Fruit fly (Drosophila melanogaster) whole organism, embryonic: ENCODE measurements around the gene CG13623.

ENCODE experiments used
- CG10209 ChIP-seq: fragments of 200-800 bp; sonication (Bioruptor generic); optimal IDR thresholded peaks from 3 replicates; lab custom pipeline; 2017; ENCODE audit warnings: missing biosample characterization, mild to moderate bottlenecking, missing genetic modification characterization, missing genetic modification reagents
- CG10959 ChIP-seq: fragments of 200-800 bp; sonication (Bioruptor generic); IDR thresholded peaks from 2 replicates; pipeline ENCODE4 v1.3.6; 2022; ENCODE audit warnings: missing biosample characterization, missing genetic modification characterization
- CG12219 ChIP-seq: fragments of 200-800 bp; sonication (Bioruptor generic); optimal IDR thresholded peaks from 3 replicates; lab custom pipeline; 2018; ENCODE audit warnings: missing biosample characterization, mild to moderate bottlenecking, missing genetic modification characterization
- CG14050 ChIP-seq: fragments of 200-800 bp; sonication (Bioruptor generic); IDR thresholded peaks from 3 replicates; pipeline ENCODE4 v1.3.6; 2022; ENCODE audit warnings: missing biosample characterization, missing genetic modification characterization
- CG14860 ChIP-seq: fragments of 200-800 bp; sonication (Bioruptor generic); IDR thresholded peaks from 3 replicates; pipeline ENCODE4 v1.3.6; 2022; ENCODE audit warnings: missing biosample characterization, missing genetic modification characterization; ENCODE audit not compliant: partially characterized antibody
- CG15601 ChIP-seq: fragments of 200-800 bp; sonication (Bioruptor generic); optimal IDR thresholded peaks from 3 replicates; lab custom pipeline; 2019; ENCODE audit warnings: missing biosample characterization, mild to moderate bottlenecking, missing genetic modification characterization, moderate library complexity
- CG16813 ChIP-seq: fragments of 200-800 bp; sonication (Bioruptor generic); IDR thresholded peaks from 3 replicates; pipeline ENCODE4 v1.3.6; 2022; ENCODE audit warnings: missing biosample characterization, missing genetic modification characterization; ENCODE audit not compliant: partially characterized antibody
- CG18764 ChIP-seq: fragments of 200-800 bp; sonication (Bioruptor generic); optimal IDR thresholded peaks from 3 replicates; lab custom pipeline; 2016; ENCODE audit warnings: missing biosample characterization, missing genetic modification characterization
- CG2678 ChIP-seq: fragments of 200-800 bp; sonication (Bioruptor generic); optimal IDR thresholded peaks from 3 replicates; lab custom pipeline; 2019; ENCODE audit warnings: missing biosample characterization, mild to moderate bottlenecking, missing genetic modification characterization, moderate library complexity
- CG30431 ChIP-seq: fragments of 200-800 bp; sonication (Bioruptor generic); optimal IDR thresholded peaks from 2 replicates; lab custom pipeline; 2017; ENCODE audit warnings: missing biosample characterization, missing genetic modification characterization
- CG32767 ChIP-seq: fragments of 200-800 bp; sonication (Bioruptor generic); IDR thresholded peaks from 2 replicates; pipeline ENCODE4 v1.3.6; 2022; ENCODE audit warnings: missing biosample characterization, missing genetic modification characterization
- CG3407 ChIP-seq: fragments of 200-800 bp; sonication (Bioruptor generic); optimal IDR thresholded peaks from 2 replicates; lab custom pipeline; 2018; ENCODE audit warnings: missing biosample characterization, mild to moderate bottlenecking, missing genetic modification characterization
- CG34422 ChIP-seq: fragments of 200-800 bp; sonication (Bioruptor generic); IDR thresholded peaks from 3 replicates; pipeline ENCODE4 v1.3.6; 2022; ENCODE audit warnings: missing biosample characterization, missing genetic modification characterization
- CG4617 ChIP-seq: fragments of 200-800 bp; sonication (Bioruptor generic); optimal IDR thresholded peaks from 3 replicates; lab custom pipeline; 2016; ENCODE audit warnings: missing biosample characterization, missing genetic modification characterization, borderline replicate concordance
- CG8290 ChIP-seq, 3 experiments: fragments of 200-800 bp; sonication (Bioruptor generic); optimal IDR thresholded peaks; 2 replicates each; lab custom pipeline; 2016 to 2019; ENCODE audit warnings: missing biosample characterization in 3 of 3, missing genetic modification characterization in 3 of 3, mild to moderate bottlenecking in 2 of 3, moderate library complexity in 1 of 3
- CG8478 ChIP-seq: fragments of >200 bp; optimal IDR thresholded peaks from 2 replicates; lab custom pipeline; 2018
- CG8765 ChIP-seq: fragments of 200-800 bp; sonication (Bioruptor generic); IDR thresholded peaks from 2 replicates; pipeline ENCODE4 v1.3.6; 2022; ENCODE audit warnings: missing biosample characterization, missing genetic modification characterization
- CG8944 ChIP-seq: fragments of 200-800 bp; sonication (Bioruptor generic); optimal IDR thresholded peaks from 3 replicates; lab custom pipeline; 2016; ENCODE audit warnings: missing biosample characterization, missing genetic modification characterization
- CG9215 ChIP-seq: fragments of 200-800 bp; sonication (Bioruptor generic); IDR thresholded peaks from 2 replicates; pipeline ENCODE4 v1.3.6; 2022; ENCODE audit warnings: missing biosample characterization, missing genetic modification characterization
- Dek ChIP-seq: fragments of 200-800 bp; sonication (Bioruptor generic); optimal IDR thresholded peaks from 3 replicates; lab custom pipeline; 2019; ENCODE audit warnings: missing biosample characterization, mild to moderate bottlenecking, missing genetic modification characterization, moderate library complexity
- Fer2 ChIP-seq: fragments of 200-800 bp; sonication (Bioruptor generic); optimal IDR thresholded peaks from 2 replicates; lab custom pipeline; 2018; ENCODE audit warnings: missing biosample characterization, mild to moderate bottlenecking, missing genetic modification characterization, moderate library complexity
- H15 ChIP-seq: fragments of 200-800 bp; sonication (Bioruptor generic); IDR thresholded peaks from 3 replicates; pipeline ENCODE4 v1.3.6; 2022; ENCODE audit warnings: missing biosample characterization, missing genetic modification characterization
- Hmr ChIP-seq: fragments of 200-800 bp; sonication (Bioruptor generic); optimal IDR thresholded peaks from 3 replicates; lab custom pipeline; 2017; ENCODE audit warnings: mild to moderate bottlenecking, missing biosample characterization, missing genetic modification reagents, missing genetic modification characterization
- Lhr ChIP-seq: fragments of 200-800 bp; sonication (Bioruptor generic); optimal IDR thresholded peaks from 3 replicates; lab custom pipeline; 2017; ENCODE audit warnings: mild to moderate bottlenecking, missing biosample characterization, missing genetic modification reagents, missing genetic modification characterization
- Lim3 ChIP-seq: fragments of 200-800 bp; sonication (Bioruptor generic); IDR thresholded peaks from 2 replicates; pipeline ENCODE4 v1.3.6; 2022; ENCODE audit warnings: missing biosample characterization, missing genetic modification characterization
- Neu2 ChIP-seq: fragments of 200-800 bp; sonication (Bioruptor generic); optimal IDR thresholded peaks from 3 replicates; lab custom pipeline; 2016; ENCODE audit warnings: missing biosample characterization, missing genetic modification characterization, borderline replicate concordance
- Pdp1 ChIP-seq, 2 experiments: fragments of 200-800 bp; sonication (Bioruptor generic); optimal IDR thresholded peaks; 3 replicates each; lab custom pipeline; 2016; ENCODE audit warnings: missing biosample characterization in 2 of 2, missing genetic modification characterization in 2 of 2, mild to moderate bottlenecking in 1 of 2, moderate library complexity in 1 of 2
- Rfx ChIP-seq: fragments of 200-800 bp; sonication (Bioruptor generic); IDR thresholded peaks from 2 replicates; pipeline ENCODE4 v1.3.6; 2022; ENCODE audit warnings: missing biosample characterization, missing genetic modification characterization
- Sox102F ChIP-seq: fragments of 200-800 bp; sonication (Bioruptor generic); optimal IDR thresholded peaks from 2 replicates; lab custom pipeline; 2018; ENCODE audit warnings: missing biosample characterization, mild to moderate bottlenecking, missing genetic modification characterization, moderate library complexity
- abd-A ChIP-seq: fragments of 200-800 bp; sonication (Bioruptor generic); optimal IDR thresholded peaks from 3 replicates; lab custom pipeline; 2019; ENCODE audit warnings: missing biosample characterization, mild to moderate bottlenecking, missing genetic modification characterization, moderate library complexity
- cg ChIP-seq: fragments of 200-800 bp; sonication (Bioruptor generic); optimal IDR thresholded peaks from 3 replicates; lab custom pipeline; 2019; ENCODE audit warnings: missing biosample characterization, mild to moderate bottlenecking, missing genetic modification characterization, moderate library complexity
- chinmo ChIP-seq: fragments of 200-800 bp; sonication (Bioruptor generic); IDR thresholded peaks from 4 replicates; pipeline ENCODE4 v1.3.6; 2022; ENCODE audit warnings: missing biosample characterization, missing genetic modification characterization; ENCODE audit not compliant: partially characterized antibody
- chm ChIP-seq: fragments of 200-800 bp; sonication (Bioruptor generic); IDR thresholded peaks from 2 replicates; pipeline ENCODE4 v1.3.6; 2022; ENCODE audit warnings: missing biosample characterization, missing genetic modification characterization
- corto ChIP-seq: fragments of 200-800 bp; sonication (Bioruptor generic); optimal IDR thresholded peaks from 2 replicates; lab custom pipeline; 2016; ENCODE audit warnings: missing biosample characterization, mild to moderate bottlenecking, missing genetic modification characterization, moderate library complexity
- crp ChIP-seq, 2 experiments: fragments of 200-800 bp; sonication (Bioruptor generic); optimal IDR thresholded peaks; 2 replicates in 1 of 2; 3 replicates in 1 of 2; lab custom pipeline; 2017; ENCODE audit warnings: missing biosample characterization in 2 of 2, missing genetic modification characterization in 2 of 2, mild to moderate bottlenecking in 1 of 2, moderate library complexity in 1 of 2
- ewg ChIP-seq: fragments of 200-800 bp; sonication (Bioruptor generic); optimal IDR thresholded peaks from 3 replicates; lab custom pipeline; 2017; ENCODE audit warnings: mild to moderate bottlenecking, missing biosample characterization, missing genetic modification reagents, missing genetic modification characterization
- fd3F ChIP-seq: fragments of 200-800 bp; sonication (Bioruptor generic); optimal IDR thresholded peaks from 2 replicates; lab custom pipeline; 2018; ENCODE audit warnings: missing biosample characterization, mild to moderate bottlenecking, missing genetic modification characterization, moderate library complexity
- gcm ChIP-seq: fragments of 200-800 bp; sonication (Bioruptor generic); optimal IDR thresholded peaks from 2 replicates; lab custom pipeline; 2019; ENCODE audit warnings: missing biosample characterization, mild to moderate bottlenecking, missing genetic modification characterization, moderate library complexity
- gro ChIP-seq: fragments of 200-800 bp; sonication (Bioruptor generic); optimal IDR thresholded peaks from 2 replicates; lab custom pipeline; 2016; ENCODE audit warnings: missing biosample characterization, missing genetic modification characterization
- ind ChIP-seq: fragments of 200-800 bp; sonication (Bioruptor generic); optimal IDR thresholded peaks from 3 replicates; lab custom pipeline; 2016; ENCODE audit warnings: missing biosample characterization, missing genetic modification characterization
- lab ChIP-seq: fragments of 200-800 bp; sonication (Bioruptor generic); optimal IDR thresholded peaks from 3 replicates; lab custom pipeline; 2017; ENCODE audit warnings: missing biosample characterization, missing genetic modification characterization, mild to moderate bottlenecking, moderate library complexity, missing genetic modification reagents
- nmo ChIP-seq: fragments of 200-800 bp; sonication (Bioruptor generic); optimal IDR thresholded peaks from 2 replicates; lab custom pipeline; 2018; ENCODE audit warnings: missing biosample characterization, mild to moderate bottlenecking, missing genetic modification characterization, moderate library complexity
- onecut ChIP-seq: fragments of 200-800 bp; sonication (Bioruptor generic); IDR thresholded peaks from 2 replicates; pipeline ENCODE4 v1.3.6; 2022; ENCODE audit warnings: missing biosample characterization, missing genetic modification characterization
- seq ChIP-seq: fragments of 200-800 bp; sonication (Bioruptor generic); IDR thresholded peaks from 2 replicates; pipeline ENCODE4 v1.3.6; 2022; ENCODE audit warnings: missing biosample characterization, missing genetic modification characterization
- shn ChIP-seq: fragments of 200-800 bp; sonication (Bioruptor generic); optimal IDR thresholded peaks from 3 replicates; lab custom pipeline; 2016; ENCODE audit warnings: missing biosample characterization, missing genetic modification characterization
- tap ChIP-seq: fragments of 200-800 bp; optimal IDR thresholded peaks from 3 replicates; lab custom pipeline; 2019; ENCODE audit warnings: missing biosample characterization, mild to moderate bottlenecking, missing genetic modification characterization, moderate library complexity
- vfl ChIP-seq: fragments of 200-800 bp; sonication (Bioruptor generic); optimal IDR thresholded peaks from 2 replicates; lab custom pipeline; 2016; ENCODE audit warnings: missing biosample characterization, missing genetic modification characterization
- z ChIP-seq: fragments of 200-800 bp; sonication (Bioruptor generic); IDR thresholded peaks from 3 replicates; pipeline ENCODE4 v1.3.6; 2022; ENCODE audit warnings: missing biosample characterization, missing genetic modification characterization

Gene CG13623

dm6 chr3R:24577355-24577754 is 47.0 kb upstream of the CG13623 start (continued):
- no peak for TF ChIP-seq CG3407 (GFP tag; lab: Kevin White, UChicago)
- no peak for TF ChIP-seq shn
- TF ChIP-seq crp (GFP tag; optimal IDR thresholded peaks at IDR 0.05; lab: Kevin White, UChicago), result no peak
- no peak for TF ChIP-seq CG34422
- no peak for TF ChIP-seq CG15601 (tag; lab: Kevin White, UChicago)
- no peak for TF ChIP-seq Dek
- TF ChIP-seq CG12219 (GFP tag; lab: Kevin White, UChicago), result no peak
- TF ChIP-seq CG8765 (GFP tag; lab: Robert Waterston, UW), result no peak
- no peak for TF ChIP-seq CG16813 (GFP tag; lab: Robert Waterston, UW)
- TF ChIP-seq ind, result no peak
- TF ChIP-seq CG30431, result no peak
- peak; percentile 6 for TF ChIP-seq lab (GFP tag; lab: Kevin White, UChicago)
- no peak for TF ChIP-seq CG8478
- no peak for TF ChIP-seq tap (tag; lab: Kevin White, UChicago)
- peak; percentile 9; the same call in 1 of the 2 replicates for TF ChIP-seq chm (GFP tag; lab: Robert Waterston, UW)
- TF ChIP-seq Lhr, result no peak
- TF ChIP-seq Hmr (GFP tag; lab: Kevin White, UChicago), result no peak
- TF ChIP-seq CG14050 (GFP tag; lab: Robert Waterston, UW), result no peak
- 0 out of 2 replicates have a peak, but pooled peaks have one; percentile 26 for TF ChIP-seq onecut (GFP tag; lab: Robert Waterston, UW)
- TF ChIP-seq CG4617 (GFP tag; lab: Kevin White, UChicago), result no peak
- no peak for TF ChIP-seq vfl (GFP tag; lab: Kevin White, UChicago)
- TF ChIP-seq Fer2, result no peak
- no peak for TF ChIP-seq gcm (GFP tag; lab: Kevin White, UChicago)
- no peak for TF ChIP-seq CG10959

- no peak for TF ChIP-seq Lim3 (GFP tag; lab: Robert Waterston, UW)
- TF ChIP-seq nmo (GFP tag; lab: Kevin White, UChicago), result no peak
- peak in 1 of 2 experiments; percentile 29 for TF ChIP-seq Pdp1 (GFP tag; optimal IDR thresholded peaks at IDR 0.05; lab: Kevin White, UChicago)
- TF ChIP-seq corto (GFP tag; lab: Kevin White, UChicago), result peak; percentile 9
- TF ChIP-seq Sox102F (GFP tag; lab: Kevin White, UChicago), result no peak
Measured at dm6 chr3R:24575787-24576413, 45.5 kb upstream of the CG13623 start.

dm6 chr3R:24575109-24575508 is 44.8 kb upstream of the CG13623 start:
- TF ChIP-seq CG14860 (GFP tag; lab: Robert Waterston, UW) (no peak), CG32767 (no peak), seq (GFP tag; lab: Robert Waterston, UW) (peak; percentile 39; the same call in 1 of the 2 replicates), CG18764 (no peak), ewg (GFP tag; lab: Kevin White, UChicago) (peak; percentile 10), Neu2 (GFP tag; lab: Kevin White, UChicago) (no peak), chinmo (peak; percentile 42; the same call in 1 of the 4 replicates), CG8944 (GFP tag; lab: Kevin White, UChicago) (no peak), CG8290 (GFP tag; optimal IDR thresholded peaks at IDR 0.05; lab: Kevin White, UChicago) (no peak), CG8290 (tag; optimal IDR thresholded peaks at IDR 0.05; lab: Kevin White, UChicago) (peak in 1 of 2 experiments; percentile 4), Rfx (peak; percentile 18; the same call in 1 of the 2 replicates), cg (GFP tag; lab: Kevin White, UChicago) (no peak), z (GFP tag; lab: Robert Waterston, UW) (no peak), CG9215 (no peak), CG10209 (GFP tag; lab: Kevin White, UChicago) (no peak), abd-A (tag; lab: Kevin White, UChicago) (peak; percentile 82), fd3F (GFP tag; lab: Kevin White, UChicago) (no peak), H15 (GFP tag; lab: Robert Waterston, UW) (no peak), onecut (GFP tag; lab: Robert Waterston, UW) (peak; percentile 92), CG2678 (tag; lab: Kevin White, UChicago) (no peak), gro (GFP tag; lab: Kevin White, UChicago) (no peak)
